Worm (Caenorhabditis elegans): ENCODE results near the gene knl-3.

DNA sequence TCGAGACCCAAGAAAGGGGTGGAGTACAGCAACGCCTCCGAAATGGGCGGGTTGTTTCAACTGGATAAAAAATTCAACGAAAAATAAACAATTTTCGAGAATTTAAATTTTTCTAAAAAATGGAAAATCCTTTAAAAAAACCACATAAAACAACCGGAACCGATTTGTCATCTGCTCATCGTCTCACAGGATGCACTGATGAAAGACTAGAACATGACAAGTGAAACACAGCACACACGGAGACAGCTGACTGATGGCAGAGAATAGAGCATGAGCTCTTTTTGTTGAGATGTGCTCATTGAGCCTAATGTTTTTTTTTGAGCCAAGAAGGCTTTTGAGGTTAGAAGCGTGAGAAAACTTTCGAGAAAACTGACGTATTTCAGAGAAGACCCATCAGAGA lies 21.0 kb downstream of the knl-3 start:
- TF ChIP-seq zag-1 (tag; optimal IDR thresholded peaks at IDR 0.05) (no peak), nhr-21 (tag; optimal IDR thresholded peaks at IDR 0.05) (no peak), lin-11 (tag; optimal IDR thresholded peaks at IDR 0.05) (no peak), alr-1 (tag; optimal IDR thresholded peaks at IDR 0.05) (no peak), aly-2 (tag; optimal IDR thresholded peaks at IDR 0.05) (no peak), ztf-4 (tag; optimal IDR thresholded peaks at IDR 0.05) (no peak), ama-1 (optimal IDR thresholded peaks at IDR 0.05) (no peak), nhr-11 (tag; optimal IDR thresholded peaks at IDR 0.05) (no peak), lsy-2 (tag; optimal IDR thresholded peaks at IDR 0.05) (no peak), fos-1 (tag; optimal IDR thresholded peaks at IDR 0.05) (no peak), nhr-12 (tag; optimal IDR thresholded peaks at IDR 0.05) (no peak)

Measured in whole organism, L2 larva.